Fruit fly (Drosophila melanogaster) whole organism, embryonic: Measurements from ENCODE around the gene JIL-1.

ENCODE experiments used
- Awh ChIP-seq: fragments of 200-800 bp; sonication (Bioruptor generic); IDR thresholded peaks from 2 replicates; pipeline ENCODE4, ENCODE4 v1.3.6; 2022; ENCODE audit warnings: missing biosample characterization, missing genetic modification characterization
- CG10321 ChIP-seq: fragments of 200-800 bp; sonication (Bioruptor generic); IDR thresholded peaks from 2 replicates; pipeline ENCODE4 v1.3.6; 2022; ENCODE audit warnings: missing biosample characterization, missing genetic modification characterization
- CG10462 ChIP-seq: fragments of 200-800 bp; sonication (Bioruptor generic); optimal IDR thresholded peaks from 2 replicates; lab custom pipeline; 2016; ENCODE audit warnings: missing biosample characterization, missing genetic modification characterization
- CG11696 ChIP-seq: fragments of 200-800 bp; sonication (Bioruptor generic); IDR thresholded peaks from 2 replicates; pipeline ENCODE4 v1.3.6; 2022; ENCODE audit warnings: missing biosample characterization, missing genetic modification characterization
- CG13775 ChIP-seq: fragments of 200-800 bp; sonication (Bioruptor generic); optimal IDR thresholded peaks from 3 replicates; lab custom pipeline; 2017; ENCODE audit warnings: missing biosample characterization, mild to moderate bottlenecking, missing genetic modification characterization
- CG14965 ChIP-seq: fragments of 200-800 bp; sonication (Bioruptor generic); optimal IDR thresholded peaks from 2 replicates; lab custom pipeline; 2016; ENCODE audit warnings: missing biosample characterization, missing genetic modification characterization, borderline replicate concordance
- CG16779 ChIP-seq: fragments of 200-800 bp; sonication (Bioruptor generic); IDR thresholded peaks from 2 replicates; pipeline ENCODE4 v1.3.6; 2022; ENCODE audit warnings: missing biosample characterization, missing genetic modification characterization
- CG17385 ChIP-seq: fragments of 200-800 bp; sonication (Bioruptor generic); optimal IDR thresholded peaks from 3 replicates; lab custom pipeline; 2018; ENCODE audit warnings: missing biosample characterization, mild to moderate bottlenecking, missing genetic modification characterization
- CG3065 ChIP-seq: fragments of 200-800 bp; sonication (Bioruptor generic); optimal IDR thresholded peaks from 2 replicates; lab custom pipeline; 2016; ENCODE audit warnings: missing biosample characterization, missing genetic modification characterization
- CG33557 ChIP-seq: fragments of 200-800 bp; sonication (Bioruptor generic); optimal IDR thresholded peaks from 2 replicates; lab custom pipeline; 2019; ENCODE audit warnings: missing biosample characterization, mild to moderate bottlenecking, missing genetic modification characterization, moderate library complexity
- CG3726 ChIP-seq: fragments of 200-800 bp; sonication (Bioruptor generic); IDR thresholded peaks from 3 replicates; pipeline ENCODE4, ENCODE4 v1.3.6; 2022; ENCODE audit warnings: missing biosample characterization, missing genetic modification characterization
- CG4360 ChIP-seq: fragments of 200-800 bp; sonication (Bioruptor generic); IDR thresholded peaks from 2 replicates; pipeline ENCODE4 v1.3.6; 2022; ENCODE audit warnings: missing biosample characterization, missing genetic modification characterization
- CG43689 ChIP-seq: fragments of 200-800 bp; sonication (Bioruptor generic); IDR thresholded peaks from 2 replicates; pipeline ENCODE4 v1.3.6; 2022; ENCODE audit warnings: missing biosample characterization, missing genetic modification characterization
- CG4707 ChIP-seq: fragments of 200-800 bp; sonication (Bioruptor generic); optimal IDR thresholded peaks from 2 replicates; lab custom pipeline; 2018; ENCODE audit warnings: missing biosample characterization, mild to moderate bottlenecking, missing genetic modification characterization, moderate library complexity
- CG5245 ChIP-seq: fragments of 200-800 bp; sonication (Bioruptor generic); optimal IDR thresholded peaks from 3 replicates; lab custom pipeline; 2016; ENCODE audit warnings: missing biosample characterization, missing genetic modification characterization
- CG6272 ChIP-seq: fragments of 200-800 bp; sonication (Bioruptor generic); IDR thresholded peaks from 2 replicates; pipeline ENCODE4 v1.3.6; 2022; ENCODE audit warnings: missing biosample characterization, missing genetic modification characterization
- CG6854 ChIP-seq: fragments of 200-800 bp; sonication (Bioruptor generic); optimal IDR thresholded peaks from 3 replicates; lab custom pipeline; 2017; ENCODE audit warnings: missing biosample characterization, mild to moderate bottlenecking, missing genetic modification characterization
- CG7928 ChIP-seq: fragments of 200-800 bp; sonication (Bioruptor generic); optimal IDR thresholded peaks from 2 replicates; lab custom pipeline; 2017; ENCODE audit warnings: missing biosample characterization, mild to moderate bottlenecking, missing genetic modification characterization
- CG8089 ChIP-seq: fragments of 200-800 bp; sonication (Bioruptor generic); optimal IDR thresholded peaks from 3 replicates; lab custom pipeline; 2016; ENCODE audit warnings: missing biosample characterization, missing genetic modification characterization
- Dbx ChIP-seq: fragments of 200-800 bp; sonication (Bioruptor generic); IDR thresholded peaks from 3 replicates; pipeline ENCODE4 v1.3.6; 2022; ENCODE audit warnings: missing biosample characterization, missing genetic modification characterization
- Dfd ChIP-seq, 2 experiments: fragments of >200 bp; optimal IDR thresholded peaks; 2 replicates each; lab custom pipeline; 2017; ENCODE audit warnings: missing biosample characterization in 2 of 2, missing genetic modification characterization in 2 of 2
- Drgx ChIP-seq: fragments of 200-800 bp; sonication (Bioruptor generic); IDR thresholded peaks from 2 replicates; pipeline ENCODE4 v1.3.6; 2022; ENCODE audit warnings: missing biosample characterization, missing genetic modification characterization
- Ets65A ChIP-seq: fragments of 200-800 bp; sonication (Bioruptor generic); peaks from one replicate; lab custom pipeline; 2016; ENCODE audit warnings: missing biosample characterization, missing genetic modification characterization
- Fer2 ChIP-seq: fragments of 200-800 bp; sonication (Bioruptor generic); optimal IDR thresholded peaks from 2 replicates; lab custom pipeline; 2018; ENCODE audit warnings: missing biosample characterization, mild to moderate bottlenecking, missing genetic modification characterization, moderate library complexity
- Hmx ChIP-seq: fragments of 200-800 bp; sonication (Bioruptor generic); optimal IDR thresholded peaks from 2 replicates; lab custom pipeline; 2016; ENCODE audit warnings: missing biosample characterization, missing genetic modification characterization
- Mad ChIP-seq: fragments of 200-800 bp; sonication (Bioruptor generic); optimal IDR thresholded peaks from 2 replicates; lab custom pipeline; 2016; ENCODE audit warnings: missing biosample characterization, missing genetic modification characterization
- Meics ChIP-seq: fragments of 200-800 bp; sonication (Bioruptor generic); optimal IDR thresholded peaks from 2 replicates; lab custom pipeline; 2017; ENCODE audit warnings: missing biosample characterization, mild to moderate bottlenecking, missing genetic modification characterization
- Ravus ChIP-seq: fragments of 200-800 bp; sonication (Bioruptor generic); IDR thresholded peaks from 2 replicates; pipeline ENCODE4 v1.3.6; 2022; ENCODE audit warnings: missing biosample characterization, missing genetic modification characterization
- Rx ChIP-seq: fragments of 200-800 bp; sonication (Bioruptor generic); IDR thresholded peaks from 2 replicates; pipeline ENCODE4 v1.3.6; 2022; ENCODE audit warnings: missing biosample characterization, missing genetic modification characterization
- Xrp1 ChIP-seq: fragments of 200-800 bp; sonication (Bioruptor generic); IDR thresholded peaks from 2 replicates; pipeline ENCODE4 v1.3.6; 2022; ENCODE audit warnings: missing biosample characterization, missing genetic modification characterization
- az2 ChIP-seq: fragments of 200-800 bp; sonication (Bioruptor generic); optimal IDR thresholded peaks from 3 replicates; lab custom pipeline; 2016; ENCODE audit warnings: missing biosample characterization, missing genetic modification characterization
- cas ChIP-seq: fragments of 200-800 bp; sonication (Bioruptor generic); IDR thresholded peaks from 2 replicates; pipeline ENCODE4 v1.3.6; 2022; ENCODE audit warnings: missing biosample characterization, missing genetic modification characterization
- chinmo ChIP-seq: fragments of 200-800 bp; sonication (Bioruptor generic); IDR thresholded peaks from 4 replicates; pipeline ENCODE4 v1.3.6; 2022; ENCODE audit warnings: missing biosample characterization, missing genetic modification characterization; ENCODE audit not compliant: partially characterized antibody
- ci ChIP-seq: fragments of 200-800 bp; sonication (Bioruptor generic); IDR thresholded peaks from 3 replicates; pipeline ENCODE4 v1.3.6; 2022; ENCODE audit warnings: missing biosample characterization, missing genetic modification characterization
- dan ChIP-seq: fragments of 200-800 bp; sonication (Bioruptor generic); IDR thresholded peaks from 2 replicates; pipeline ENCODE4 v1.3.6; 2022; ENCODE audit warnings: missing biosample characterization, missing genetic modification characterization
- dm ChIP-seq: fragments of 200-800 bp; sonication (Bioruptor generic); optimal IDR thresholded peaks from 3 replicates; lab custom pipeline; 2016; ENCODE audit warnings: missing biosample characterization, missing genetic modification characterization
- dysf ChIP-seq: fragments of 200-800 bp; sonication (Bioruptor generic); IDR thresholded peaks from 3 replicates; pipeline ENCODE4 v1.3.6; 2022; ENCODE audit warnings: missing biosample characterization, missing genetic modification characterization
- eve ChIP-seq, 2 experiments: fragments of >200 bp; optimal IDR thresholded peaks; 2 replicates each; lab custom pipeline; 2017; ENCODE audit warnings: missing biosample characterization in 2 of 2, missing genetic modification characterization in 2 of 2
- eyg ChIP-seq: fragments of 200-800 bp; sonication (Bioruptor generic); optimal IDR thresholded peaks from 3 replicates; lab custom pipeline; 2016; ENCODE audit warnings: missing biosample characterization, missing genetic modification characterization
- gcm2 ChIP-seq: fragments of 200-800 bp; sonication (Bioruptor generic); optimal IDR thresholded peaks from 2 replicates; lab custom pipeline; 2016; ENCODE audit warnings: missing biosample characterization, missing genetic modification characterization
- pnt ChIP-seq: fragments of 200-800 bp; sonication (Bioruptor generic); optimal IDR thresholded peaks from 3 replicates; lab custom pipeline; 2016; ENCODE audit warnings: missing biosample characterization, missing genetic modification characterization
- ranshi ChIP-seq: fragments of 200-800 bp; sonication (Bioruptor generic); IDR thresholded peaks from 2 replicates; pipeline ENCODE4 v1.3.6; 2022; ENCODE audit warnings: missing biosample characterization, missing genetic modification characterization
- ro ChIP-seq: fragments of 200-800 bp; sonication (Bioruptor generic); IDR thresholded peaks from 2 replicates; pipeline ENCODE4 v1.3.6; 2022; ENCODE audit warnings: missing biosample characterization, missing genetic modification characterization
- run ChIP-seq: fragments of 200-800 bp; sonication (Bioruptor generic); optimal IDR thresholded peaks from 3 replicates; lab custom pipeline; 2018; ENCODE audit warnings: missing biosample characterization, mild to moderate bottlenecking, missing genetic modification characterization
- sisA ChIP-seq: fragments of 200-800 bp; sonication (Bioruptor generic); IDR thresholded peaks from 2 replicates; pipeline ENCODE4 v1.3.6; 2022; ENCODE audit warnings: missing biosample characterization, missing genetic modification characterization
- slbo ChIP-seq: fragments of 200-800 bp; sonication (Bioruptor generic); IDR thresholded peaks from 2 replicates; pipeline ENCODE4 v1.3.6; 2022; ENCODE audit warnings: missing biosample characterization, missing genetic modification characterization
- sna ChIP-seq: fragments of 200-800 bp; sonication (Bioruptor generic); IDR thresholded peaks from 2 replicates; pipeline ENCODE4 v1.3.6; 2022; ENCODE audit warnings: missing biosample characterization, missing genetic modification characterization; ENCODE audit not compliant: partially characterized antibody
- sqz ChIP-seq: fragments of 200-800 bp; sonication (Bioruptor generic); optimal IDR thresholded peaks from 3 replicates; lab custom pipeline; 2018; ENCODE audit warnings: missing biosample characterization, mild to moderate bottlenecking, missing genetic modification characterization
- sug ChIP-seq: fragments of 200-800 bp; optimal IDR thresholded peaks from 2 replicates; lab custom pipeline; 2019; ENCODE audit warnings: missing biosample characterization, mild to moderate bottlenecking, missing genetic modification characterization, moderate library complexity
- tup ChIP-seq: fragments of 200-800 bp; sonication (Bioruptor generic); optimal IDR thresholded peaks from 2 replicates; lab custom pipeline; 2016; ENCODE audit warnings: missing biosample characterization, mild to moderate bottlenecking, missing genetic modification characterization, moderate library complexity

The JIL-1 gene

dm6 chr3L:11118627-11119395, 25.8 kb upstream of the JIL-1 start (continued):
- TF ChIP-seq ro (GFP tag; lab: Robert Waterston, UW) (no peak), CG5245 (GFP tag; lab: Kevin White, UChicago) (peak; percentile 45), Xrp1 (peak; percentile 86), CG11696 (GFP tag; lab: Robert Waterston, UW) (0 out of 2 replicates have a peak, but pooled peaks have one; percentile 26), CG4707 (GFP tag; lab: Kevin White, UChicago) (peak; percentile 72), CG3726 (GFP tag; lab: Robert Waterston, UW) (no peak), tup (peak; percentile 31), CG13775 (GFP tag; lab: Kevin White, UChicago) (no peak), Dfd (GFP tag; optimal IDR thresholded peaks at IDR 0.05; lab: Kevin White, UChicago) (no peak), sisA (GFP tag; lab: Robert Waterston, UW) (no peak), CG16779 (0 out of 2 replicates have a peak, but pooled peaks have one; percentile 34), dm (peak; percentile 62), run (tag; lab: Kevin White, UChicago) (peak; percentile 63), CG14965 (GFP tag; lab: Kevin White, UChicago) (no peak), CG10321 (GFP tag; lab: Robert Waterston, UW) (no peak), Mad (GFP tag; lab: Kevin White, UChicago) (peak; percentile 7), CG6272 (GFP tag; lab: Robert Waterston, UW) (no peak), dan (no peak), gcm2 (peak; percentile 60)

dm6 chr3L:11117733-11118132, 24.7 kb upstream of the JIL-1 start:
- TF ChIP-seq Meics (no peak), CG10462 (GFP tag; lab: Kevin White, UChicago) (no peak), ranshi (GFP tag; lab: Robert Waterston, UW) (no peak), az2 (no peak), run (tag; lab: Kevin White, UChicago) (no peak), Dfd (GFP tag; optimal IDR thresholded peaks at IDR 0.05; lab: Kevin White, UChicago) (peak in 1 of 2 experiments; percentile 14), Awh (GFP tag; lab: Robert Waterston, UW) (0 out of 2 replicates have a peak, but pooled peaks have one; percentile 21), eyg (GFP tag; lab: Kevin White, UChicago) (no peak), dysf (no peak), Drgx (no peak), sna (0 out of 2 replicates have a peak, but pooled peaks have one; percentile 12), dan (no peak), CG5245 (GFP tag; lab: Kevin White, UChicago) (no peak), chinmo (GFP tag; lab: Robert Waterston, UW) (0 out of 4 replicates have a peak, but pooled peaks have one; percentile 14), eve (GFP tag; optimal IDR thresholded peaks at IDR 0.05; lab: Kevin White, UChicago) (no peak), Hmx (no peak), CG3065 (GFP tag; lab: Kevin White, UChicago) (no peak), cas (no peak), CG17385 (GFP tag; lab: Kevin White, UChicago) (no peak), pnt (GFP tag; lab: Kevin White, UChicago) (no peak), CG43689 (GFP tag; lab: Robert Waterston, UW) (no peak), Ravus (no peak), ci (GFP tag; lab: Robert Waterston, UW) (peak; percentile 39; the same call in 1 of the 3 replicates), sqz (GFP tag; lab: Kevin White, UChicago) (no peak), CG6854 (GFP tag; lab: Kevin White, UChicago) (no peak), CG4360 (GFP tag; lab: Robert Waterston, UW) (peak; percentile 98), Rx (GFP tag; lab: Robert Waterston, UW) (no peak), CG33557 (GFP tag; lab: Kevin White, UChicago) (no peak), slbo (no peak), Ets65A (GFP tag; lab: Kevin White, UChicago) (peak; percentile 27), CG8089 (no peak), Fer2 (no peak), CG7928 (GFP tag; lab: Kevin White, UChicago) (no peak), sug (tag; lab: Kevin White, UChicago) (no peak), Dbx (GFP tag; lab: Robert Waterston, UW) (no peak)
